Fruit fly (Drosophila melanogaster): ENCODE results near the gene RhoGEF4.

The RhoGEF4 gene

dm6 chr3L:7313559-7314132, 9.6 kb downstream of the RhoGEF4 start:
- no peak for TF ChIP-seq insv (optimal IDR thresholded peaks at IDR 0.05)
- no peak for TF ChIP-seq Sin3A (optimal IDR thresholded peaks at IDR 0.05)
- TF ChIP-seq h (optimal IDR thresholded peaks at IDR 0.05) = no peak
- TF ChIP-seq ttk (optimal IDR thresholded peaks at IDR 0.05) = no peak
- TF ChIP-seq psq (optimal IDR thresholded peaks at IDR 0.05) = no peak
- TF ChIP-seq Myc (optimal IDR thresholded peaks at IDR 0.05) = no peak

dm6 chr3L:7312754-7313153, 10.5 kb downstream of the RhoGEF4 start, which contains the start of gene unc-13-4A:
TSS of gene unc-13-4A (minus strand) at chr3L:7312896.
- TF ChIP-seq Sin3A (optimal IDR thresholded peaks at IDR 0.05) (no peak), psq (optimal IDR thresholded peaks at IDR 0.05) (no peak), Myc (optimal IDR thresholded peaks at IDR 0.05) (no peak), h (optimal IDR thresholded peaks at IDR 0.05) (no peak), ttk (optimal IDR thresholded peaks at IDR 0.05) (no peak), insv (optimal IDR thresholded peaks at IDR 0.05) (no peak)

- TF ChIP-seq h (optimal IDR thresholded peaks at IDR 0.05) = no peak
These were observed 22.6 kb downstream of the RhoGEF4 start for dm6 chr3L:7300660-7301059.

- no peak for TF ChIP-seq Myc (optimal IDR thresholded peaks at IDR 0.05)
These were observed 39.7 kb downstream of the RhoGEF4 start for dm6 chr3L:7283541-7283940.

Measured in Kc167 (cell line).